Worm (Caenorhabditis elegans): Measurements from ENCODE around the gene mltn-1.

ce11 chrII:13184129-13184528 is 39.1 kb upstream of the mltn-1 start, which contains the start of gene W09H1.3:
- TF ChIP-seq ztf-4 (tag; optimal IDR thresholded peaks at IDR 0.05) (no peak), nhr-76 (tag; optimal IDR thresholded peaks at IDR 0.05) (no peak), lin-15B (tag; optimal IDR thresholded peaks at IDR 0.05) (no peak), aly-2 (tag; optimal IDR thresholded peaks at IDR 0.05) (no peak), rnt-1 (tag; optimal IDR thresholded peaks at IDR 0.05) (no peak)

Data from whole organism, L1 larva.